Fruit fly (Drosophila melanogaster) whole organism, wandering third instar larva: ENCODE data around the gene CG17124.

Experiments
- Abd-B ChIP-seq: fragments of >200 bp; optimal IDR thresholded peaks from 2 replicates; lab custom pipeline; 2017; ENCODE audit warnings: missing biosample characterization, missing genetic modification characterization
- CG32264 ChIP-seq: fragments of 200-800 bp; sonication (Bioruptor generic); optimal IDR thresholded peaks from 2 replicates; lab custom pipeline; 2016; ENCODE audit warnings: missing biosample characterization, missing genetic modification characterization
- CG9705 ChIP-seq: fragments of 200-800 bp; sonication (Bioruptor generic); optimal IDR thresholded peaks from 2 replicates; lab custom pipeline; 2018; ENCODE audit warnings: missing biosample characterization, mild to moderate bottlenecking, missing genetic modification characterization
- CrebA ChIP-seq: fragments of 200-800 bp; sonication (Bioruptor generic); optimal IDR thresholded peaks from 2 replicates; lab custom pipeline; 2016; ENCODE audit warnings: missing biosample characterization, mild to moderate bottlenecking, missing genetic modification characterization, borderline replicate concordance
- Dfd ChIP-seq: fragments of >200 bp; optimal IDR thresholded peaks from 2 replicates; lab custom pipeline; 2017; ENCODE audit warnings: missing biosample characterization, missing genetic modification characterization
- Dif ChIP-seq: fragments of 200-275, 200-300 bp; sonication (Bioruptor generic); optimal IDR thresholded peaks from 2 replicates; lab custom pipeline; 2018; ENCODE audit warnings: missing biosample characterization, missing genetic modification characterization; ENCODE audit not compliant: partially characterized antibody
- GATAd ChIP-seq: sonication (Bioruptor generic); optimal IDR thresholded peaks from 2 replicates; lab custom pipeline; 2016; ENCODE audit warnings: missing biosample characterization, missing genetic modification characterization
- HLH106 ChIP-seq: fragments of 200-800 bp; optimal IDR thresholded peaks from 3 replicates; lab custom pipeline; 2019; ENCODE audit warnings: missing biosample characterization, mild to moderate bottlenecking, missing genetic modification characterization, moderate library complexity
- Hnf4 ChIP-seq: fragments of 200-800 bp; sonication (Bioruptor generic); optimal IDR thresholded peaks from 2 replicates; lab custom pipeline; 2016; ENCODE audit warnings: missing biosample characterization, mild to moderate bottlenecking, missing genetic modification characterization
- Hr78 ChIP-seq: fragments of >200 bp; optimal IDR thresholded peaks from 2 replicates; lab custom pipeline; 2017; ENCODE audit warnings: missing biosample characterization, missing genetic modification characterization
- Hr83 ChIP-seq: fragments of 200-300 bp; sonication (Bioruptor generic); optimal IDR thresholded peaks from 2 replicates; lab custom pipeline; 2016; ENCODE audit warnings: missing biosample characterization, mild to moderate bottlenecking, missing genetic modification characterization, moderate library complexity; ENCODE audit not compliant: poor library complexity, severe bottlenecking
- Jra ChIP-seq: sonication (Bioruptor generic); optimal IDR thresholded peaks from 2 replicates; lab custom pipeline; 2016; ENCODE audit warnings: missing biosample characterization, missing genetic modification characterization
- Mio ChIP-seq: sonication (Bioruptor generic); optimal IDR thresholded peaks from 2 replicates; lab custom pipeline; 2016; ENCODE audit warnings: missing biosample characterization, missing genetic modification characterization
- Myc ChIP-seq: fragments of >200 bp; optimal IDR thresholded peaks from 2 replicates; lab custom pipeline; 2017
- N ChIP-seq: fragments of >200 bp; optimal IDR thresholded peaks from 2 replicates; lab custom pipeline; 2018; ENCODE audit warnings: missing biosample characterization, missing external identifiers, missing genetic modification characterization
- OdsH ChIP-seq: fragments of 200-800 bp; sonication (Bioruptor generic); optimal IDR thresholded peaks from 2 replicates; lab custom pipeline; 2016; ENCODE audit warnings: missing biosample characterization, mild to moderate bottlenecking, missing genetic modification characterization
- Rel ChIP-seq, 2 experiments: fragments of 200-800 bp; sonication (Bioruptor generic) in 1 of 2; optimal IDR thresholded peaks; 2 replicates in 1 of 2; 3 replicates in 1 of 2; lab custom pipeline; 2016 to 2019; ENCODE audit warnings: mild to moderate bottlenecking in 2 of 2, missing biosample characterization in 2 of 2, missing genetic modification characterization in 2 of 2, moderate library complexity in 1 of 2
- Sp1 ChIP-seq: fragments of 200-800 bp; sonication (Bioruptor generic); optimal IDR thresholded peaks from 3 replicates; lab custom pipeline; 2019; ENCODE audit warnings: missing biosample characterization, mild to moderate bottlenecking, missing genetic modification characterization, moderate library complexity
- Vsx2 ChIP-seq: fragments of 200-300, 225-300 bp; sonication (Bioruptor generic); optimal IDR thresholded peaks from 2 replicates; lab custom pipeline; 2018; ENCODE audit warnings: missing biosample characterization, missing genetic modification characterization; ENCODE audit not compliant: partially characterized antibody
- br ChIP-seq: fragments of 200-800 bp; sonication (Bioruptor generic); optimal IDR thresholded peaks from 2 replicates; lab custom pipeline; 2016; ENCODE audit warnings: missing biosample characterization, missing genetic modification characterization
- brk ChIP-seq: fragments of 200-800 bp; sonication (Bioruptor generic); optimal IDR thresholded peaks from 2 replicates; lab custom pipeline; 2016; ENCODE audit warnings: missing biosample characterization, mild to moderate bottlenecking, missing genetic modification characterization
- dl ChIP-seq, 2 experiments: fragments of 175-275, 200-275 bp in 1 of 2; fragments of 200-275 bp in 1 of 2; sonication (Bioruptor generic); optimal IDR thresholded peaks; lab custom pipeline; 2018; ENCODE audit warnings: mild to moderate bottlenecking in 2 of 2, missing biosample characterization in 2 of 2, missing genetic modification characterization in 2 of 2, moderate library complexity in 2 of 2; ENCODE audit not compliant: partially characterized antibody in 2 of 2, insufficient read depth in 1 of 2
- dmrt93B ChIP-seq: fragments of 200-800 bp; sonication (Bioruptor generic); optimal IDR thresholded peaks from 2 replicates; lab custom pipeline; 2018; ENCODE audit warnings: missing biosample characterization, mild to moderate bottlenecking, missing genetic modification characterization
- dsf ChIP-seq: sonication (Bioruptor generic); optimal IDR thresholded peaks from 2 replicates; lab custom pipeline; 2016; ENCODE audit warnings: missing biosample characterization, missing genetic modification characterization, borderline replicate concordance
- ey ChIP-seq: fragments of 200-800 bp; sonication (Bioruptor generic); optimal IDR thresholded peaks from 2 replicates; lab custom pipeline; 2016; ENCODE audit warnings: missing biosample characterization, missing genetic modification characterization
- foxo ChIP-seq, 2 experiments: fragments of 200-800 bp; sonication (Bioruptor generic); optimal IDR thresholded peaks; 2 replicates in 1 of 2; 3 replicates in 1 of 2; lab custom pipeline; 2016 to 2017; ENCODE audit warnings: missing biosample characterization in 2 of 2, missing genetic modification characterization in 2 of 2
- fru ChIP-seq: fragments of 200-800 bp; sonication (Bioruptor generic); optimal IDR thresholded peaks from 3 replicates; lab custom pipeline; 2016; ENCODE audit warnings: missing biosample characterization, mild to moderate bottlenecking, missing genetic modification characterization
- h ChIP-seq: fragments of 200-800 bp; sonication (Bioruptor generic); optimal IDR thresholded peaks from 3 replicates; lab custom pipeline; 2016; ENCODE audit warnings: missing biosample characterization, mild to moderate bottlenecking, missing genetic modification characterization
- jim ChIP-seq: fragments of 175-275, 200-325 bp; sonication (Bioruptor generic); optimal IDR thresholded peaks from 2 replicates; lab custom pipeline; 2016; ENCODE audit warnings: missing biosample characterization, mild to moderate bottlenecking, missing genetic modification characterization
- lola ChIP-seq: fragments of >200 bp; optimal IDR thresholded peaks from 2 replicates; lab custom pipeline; 2017; ENCODE audit warnings: missing biosample characterization, missing genetic modification characterization
- pan ChIP-seq: fragments of >200 bp; optimal IDR thresholded peaks from 2 replicates; lab custom pipeline; 2017
- psq ChIP-seq: fragments of 200-800 bp; sonication (Bioruptor generic); optimal IDR thresholded peaks from 3 replicates; lab custom pipeline; 2017; ENCODE audit warnings: missing biosample characterization, mild to moderate bottlenecking, missing genetic modification characterization, moderate library complexity
- rgr ChIP-seq: fragments of 200-800 bp; sonication (Bioruptor generic); optimal IDR thresholded peaks from 3 replicates; lab custom pipeline; 2016; ENCODE audit warnings: missing biosample characterization, mild to moderate bottlenecking, missing genetic modification characterization
- sage ChIP-seq: fragments of 200-800 bp; sonication (Bioruptor generic); optimal IDR thresholded peaks from 2 replicates; lab custom pipeline; 2016; ENCODE audit warnings: missing biosample characterization, mild to moderate bottlenecking, missing genetic modification characterization
- sv ChIP-seq: fragments of 200-800 bp; sonication (Bioruptor generic); optimal IDR thresholded peaks from 3 replicates; lab custom pipeline; 2016; ENCODE audit warnings: missing biosample characterization, missing genetic modification characterization
- tai ChIP-seq: sonication (Bioruptor generic); optimal IDR thresholded peaks from 2 replicates; lab custom pipeline; 2016; ENCODE audit warnings: missing biosample characterization, missing genetic modification characterization
- usp ChIP-seq: fragments of >200 bp; optimal IDR thresholded peaks from 2 replicates; lab custom pipeline; 2017; ENCODE audit warnings: missing biosample characterization, missing genetic modification characterization
- woc ChIP-seq: sonication (Bioruptor generic); optimal IDR thresholded peaks from 2 replicates; lab custom pipeline; 2016; ENCODE audit warnings: missing biosample characterization, mild to moderate bottlenecking, missing genetic modification characterization

The CG17124 gene

DNA sequence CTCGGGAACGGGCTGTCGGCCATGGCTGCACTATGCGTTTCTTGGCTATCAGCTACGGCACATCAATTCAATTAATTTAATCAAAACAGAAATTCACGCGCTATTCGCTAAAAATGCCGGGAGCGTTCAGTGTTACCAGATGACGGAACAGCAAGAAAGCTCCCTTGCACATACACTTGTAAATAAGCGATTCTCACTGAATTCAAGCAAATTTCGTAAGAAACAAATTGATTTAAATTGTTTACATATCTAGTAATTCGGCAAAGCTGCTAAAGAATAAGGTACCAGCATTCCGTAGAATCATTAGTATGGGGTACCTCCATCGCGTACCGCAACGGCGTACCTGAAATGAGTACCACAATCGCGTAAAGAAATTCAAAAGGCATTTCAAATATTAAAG lies 20.2 kb downstream of the CG17124 start, which contains the start of gene Nup107:
Gene Nup107 (minus strand): TSS at position 149 of the 400 bp plus-strand sequence.
- TF ChIP-seq woc (GFP tag; lab: Kevin White, UChicago) (no peak), Hnf4 (GFP tag; lab: Kevin White, UChicago) (no peak), N (GFP tag; lab: Kevin White, UChicago) (peak; percentile 81)

- TF ChIP-seq rgr (GFP tag; lab: Kevin White, UChicago) (no peak), dmrt93B (GFP tag; lab: Kevin White, UChicago) (no peak), h (peak; percentile 65), Dfd (GFP tag; lab: Kevin White, UChicago) (no peak), GATAd (GFP tag; lab: Kevin White, UChicago) (peak; percentile 15), woc (GFP tag; lab: Kevin White, UChicago) (no peak), Vsx2 (no peak), CG32264 (GFP tag; lab: Kevin White, UChicago) (no peak), Abd-B (no peak), tai (GFP tag; lab: Kevin White, UChicago) (no peak), Hr78 (GFP tag; lab: Kevin White, UChicago) (no peak), pan (lab: Kevin White, UChicago) (no peak), OdsH (peak; percentile 37), Mio (GFP tag; lab: Kevin White, UChicago) (no peak), Dif (GFP tag; lab: Kevin White, UChicago) (no peak), Sp1 (GFP tag; lab: Kevin White, UChicago) (no peak), CG9705 (GFP tag; lab: Kevin White, UChicago) (peak; percentile 30), ey (GFP tag; lab: Kevin White, UChicago) (peak; percentile 55), lola (GFP tag; lab: Kevin White, UChicago) (no peak), sage (GFP tag; lab: Kevin White, UChicago) (no peak), psq (peak; percentile 30), usp (GFP tag; lab: Kevin White, UChicago) (no peak), Hr83 (GFP tag; lab: Kevin White, UChicago) (no peak), foxo (GFP tag; optimal IDR thresholded peaks at IDR 0.05; lab: Kevin White, UChicago) (no peak), dl (GFP tag; optimal IDR thresholded peaks at IDR 0.05; lab: Kevin White, UChicago; ENCODE audit: insufficient read depth in 1 of 2, partially characterized antibody in 2 of 2) (no peak), CrebA (GFP tag; lab: Kevin White, UChicago) (no peak), Hnf4 (GFP tag; lab: Kevin White, UChicago) (no peak), br (GFP tag; lab: Kevin White, UChicago) (peak; percentile 21), sv (no peak), HLH106 (peak; percentile 58), Jra (GFP tag; lab: Kevin White, UChicago) (no peak), jim (no peak), fru (GFP tag; lab: Kevin White, UChicago) (peak; percentile 32), Rel (GFP tag; optimal IDR thresholded peaks at IDR 0.05; lab: Kevin White, UChicago) (no peak), Rel (tag; optimal IDR thresholded peaks at IDR 0.05; lab: Kevin White, UChicago) (peak; percentile 75), dsf (no peak), Myc (lab: Kevin White, UChicago) (no peak), N (GFP tag; lab: Kevin White, UChicago) (no peak), brk (GFP tag; lab: Kevin White, UChicago) (no peak)
Measured at dm6 chr2L:10732343-10732808, 23.7 kb downstream of the CG17124 start, which contains the start of the genes EMC3 and Dpy-30L1. TSS of gene EMC3 (minus strand) at chr2L:10732423. TSS of gene Dpy-30L1 (plus strand) at chr2L:10732653.

dm6 chr2L:10729955-10730354 lies 26.2 kb downstream of the CG17124 start, which contains the start of gene CG17118:
TSS of gene CG17118 (plus strand) at chr2L:10730255.
- TF ChIP-seq ey (GFP tag; lab: Kevin White, UChicago) (no peak), foxo (GFP tag; optimal IDR thresholded peaks at IDR 0.05; lab: Kevin White, UChicago) (no peak), dmrt93B (GFP tag; lab: Kevin White, UChicago) (no peak), h (no peak), fru (GFP tag; lab: Kevin White, UChicago) (no peak), woc (GFP tag; lab: Kevin White, UChicago) (no peak), psq (no peak), br (GFP tag; lab: Kevin White, UChicago) (no peak), Hnf4 (GFP tag; lab: Kevin White, UChicago) (no peak), rgr (GFP tag; lab: Kevin White, UChicago) (no peak), Jra (GFP tag; lab: Kevin White, UChicago) (no peak)
